Worm (Caenorhabditis elegans): ENCODE measurements around the gene T26H8.5.

DNA sequence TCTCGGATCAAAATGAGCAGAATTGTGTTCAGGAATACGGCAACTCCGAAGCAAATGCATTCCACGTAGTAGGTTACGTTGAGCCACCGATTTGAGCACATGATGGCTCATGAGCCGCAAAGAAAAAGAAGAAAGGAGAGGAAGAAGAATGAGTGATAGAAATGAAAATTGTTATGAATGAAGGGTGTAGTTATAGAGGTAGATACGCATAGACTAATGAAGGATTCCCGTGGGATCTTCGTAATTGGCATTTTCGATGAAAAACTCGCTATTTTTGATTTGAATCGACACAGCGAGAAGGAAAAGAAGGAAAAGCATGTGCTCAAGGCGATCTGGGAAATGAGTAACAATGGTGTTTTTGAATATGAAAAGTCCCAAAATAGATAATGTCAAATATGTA, 11.5 kb downstream of the T26H8.5 start, which contains the start of gene str-96:
- TF ChIP-seq nhr-28 (tag; optimal IDR thresholded peaks at IDR 0.05) (no peak), lsy-2 (tag; optimal IDR thresholded peaks at IDR 0.05) (no peak), ceh-83 (GFP tag; optimal IDR thresholded peaks at IDR 0.05) (no peak), pha-4 (tag; optimal IDR thresholded peaks at IDR 0.05) (no peak), nhr-2 (tag; optimal IDR thresholded peaks at IDR 0.05) (no peak), unc-39 (tag; optimal IDR thresholded peaks at IDR 0.05) (no peak), lin-13 (tag; optimal IDR thresholded peaks at IDR 0.05) (no peak), unc-62 (GFP tag; optimal IDR thresholded peaks at IDR 0.05) (no peak)
